Worm (Caenorhabditis elegans): ENCODE data around the gene marc-1.

marc-1 gene

DNA sequence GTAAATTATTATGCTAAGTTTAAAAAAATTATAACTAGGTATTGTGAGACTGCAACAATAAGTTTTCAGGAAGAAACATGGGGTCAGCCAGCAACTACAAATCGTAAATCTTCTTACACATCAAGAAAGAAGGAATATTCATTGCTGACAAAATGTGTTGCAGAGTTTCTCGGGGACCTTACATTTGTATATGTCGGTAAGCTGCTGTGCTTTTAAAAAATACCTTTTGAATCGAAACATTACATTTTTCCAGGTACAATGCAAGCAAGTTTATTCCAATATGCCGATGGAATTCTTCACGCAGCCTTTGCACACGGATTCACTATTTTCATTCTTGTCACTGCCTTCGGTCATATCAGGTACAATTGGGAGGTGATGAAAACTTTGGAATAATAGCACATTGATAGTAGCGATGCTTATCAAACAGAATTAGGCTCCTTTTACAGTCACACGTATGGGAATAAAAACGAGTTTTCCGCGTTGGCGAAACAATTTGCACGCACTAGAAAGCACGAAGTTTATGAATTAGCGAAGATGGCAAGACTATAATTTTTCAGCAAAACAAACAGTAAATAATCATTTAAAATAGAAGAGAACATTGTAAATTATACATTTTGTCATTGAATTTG, 1.3 kb upstream of the marc-1 start:
- TF ChIP-seq ceh-82 (tag; optimal IDR thresholded peaks at IDR 0.05): no peak
- TF ChIP-seq nhr-28 (tag; optimal IDR thresholded peaks at IDR 0.05): peak; percentile 32
- peak in 1 of 2 experiments; percentile 52 for TF ChIP-seq unc-62 (GFP tag; optimal IDR thresholded peaks at IDR 0.05 in 1 of 2)
- TF ChIP-seq unc-62 (tag; optimal IDR thresholded peaks at IDR 0.05): no peak
- no peak for TF ChIP-seq daf-16 (GFP tag; optimal IDR thresholded peaks at IDR 0.05)
- peak; percentile 36 for TF ChIP-seq daf-16 (tag; optimal IDR thresholded peaks at IDR 0.05)
- peak; percentile 53 for TF ChIP-seq dmd-6 (GFP tag; IDR thresholded peaks at IDR 0.05)
- TF ChIP-seq dmd-8 (GFP tag; IDR thresholded peaks at IDR 0.05): no peak
- TF ChIP-seq pqm-1 (tag; optimal IDR thresholded peaks at IDR 0.05): peak; percentile 72
- peak; percentile 38 for TF ChIP-seq hlh-11 (tag; optimal IDR thresholded peaks at IDR 0.05)
- no peak for TF ChIP-seq unc-130 (GFP tag; optimal IDR thresholded peaks at IDR 0.05)

DNA sequence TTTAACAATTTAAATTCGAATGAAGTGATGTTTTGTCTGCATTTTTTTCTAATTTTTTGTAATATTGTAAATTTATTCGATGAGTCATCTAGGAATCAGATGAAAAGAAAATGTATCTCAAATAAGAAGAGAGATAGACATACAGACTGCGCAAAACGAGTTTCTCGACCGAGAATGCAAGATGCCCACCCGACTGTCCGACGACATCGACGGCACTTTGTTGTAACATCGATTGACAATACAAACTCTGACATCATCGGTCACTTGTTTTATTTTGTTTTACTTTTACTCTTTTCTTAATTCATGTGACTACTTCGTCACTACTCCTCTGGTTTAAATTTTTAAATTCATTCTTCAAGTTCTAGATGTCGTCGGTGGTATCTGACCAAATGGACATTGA, 1.4 kb downstream of the marc-1 start, which contains the start of gene sta-2:
Gene sta-2 (plus strand): TSS at position 349 of the 400 bp plus-strand sequence.
- TF ChIP-seq F49E8.2 (tag; optimal IDR thresholded peaks at IDR 0.05; ENCODE audit: borderline replicate concordance) (no peak), nhr-10 (tag; optimal IDR thresholded peaks at IDR 0.05) (no peak), skn-1 (tag; optimal IDR thresholded peaks at IDR 0.05) (no peak), lin-39 (tag; optimal IDR thresholded peaks at IDR 0.05) (no peak), mxl-3 (GFP tag; optimal IDR thresholded peaks at IDR 0.05) (peak; percentile 5), zip-11 (GFP tag; IDR thresholded peaks at IDR 0.05) (no peak), nhr-28 (tag; optimal IDR thresholded peaks at IDR 0.05) (peak; percentile 50), aly-2 (tag; optimal IDR thresholded peaks at IDR 0.05) (no peak), ZK546.5 (tag; optimal IDR thresholded peaks at IDR 0.05) (no peak), lsy-2 (tag; optimal IDR thresholded peaks at IDR 0.05) (no peak), dmd-6 (GFP tag; IDR thresholded peaks at IDR 0.05) (no peak), pqm-1 (tag; optimal IDR thresholded peaks at IDR 0.05) (no peak), nhr-42 (GFP tag; IDR thresholded peaks at IDR 0.05) (no peak), R02D3.7 (tag; optimal IDR thresholded peaks at IDR 0.05) (no peak), unc-130 (GFP tag; optimal IDR thresholded peaks at IDR 0.05) (no peak), lin-15B (tag; optimal IDR thresholded peaks at IDR 0.05) (no peak), mdl-1 (tag; optimal IDR thresholded peaks at IDR 0.05) (peak in 1 of 2 experiments; percentile 26), Y105C5A.15 (GFP tag; IDR thresholded peaks at IDR 0.05) (no peak), spr-3 (GFP tag; optimal IDR thresholded peaks at IDR 0.05) (no peak), nhr-76 (tag; optimal IDR thresholded peaks at IDR 0.05) (no peak), unc-39 (tag; optimal IDR thresholded peaks at IDR 0.05) (no peak), T20F7.1 (GFP tag; optimal IDR thresholded peaks at IDR 0.05) (no peak), ztf-11 (tag; optimal IDR thresholded peaks at IDR 0.05) (no peak), ZK337.2 (GFP tag; IDR thresholded peaks at IDR 0.05) (no peak), aha-1 (tag) (no peak), nhr-237 (tag; optimal IDR thresholded peaks at IDR 0.05) (no peak), sdz-12 (GFP tag; optimal IDR thresholded peaks at IDR 0.05) (no peak), dmd-8 (GFP tag; IDR thresholded peaks at IDR 0.05) (no peak), madf-5 (GFP tag; IDR thresholded peaks at IDR 0.05) (no peak), rbr-2 (tag; optimal IDR thresholded peaks at IDR 0.05) (no peak), ceh-82 (tag; optimal IDR thresholded peaks at IDR 0.05) (no peak), daf-12 (tag; optimal IDR thresholded peaks at IDR 0.05) (no peak), pha-4 (GFP tag; IDR thresholded peaks at IDR 0.05) (no peak), pha-4 (tag; optimal IDR thresholded peaks at IDR 0.05) (no peak), nhr-25 (tag; optimal IDR thresholded peaks at IDR 0.05; ENCODE audit: borderline replicate concordance, insufficient read depth) (peak; percentile 31), zfp-3 (GFP tag; conservative IDR thresholded peaks at IDR 0.05) (no peak), nhr-6 (tag; optimal IDR thresholded peaks at IDR 0.05) (no peak), ceh-44 (GFP tag; IDR thresholded peaks at IDR 0.05) (no peak), hlh-30 (tag; optimal IDR thresholded peaks at IDR 0.05; ENCODE audit: insufficient read depth) (peak; percentile 57), F44E2.7 (GFP tag; IDR thresholded peaks at IDR 0.05) (no peak), nhr-77 (tag; optimal IDR thresholded peaks at IDR 0.05) (no peak), tra-1 (GFP tag; IDR thresholded peaks at IDR 0.05) (no peak), nhr-111 (GFP tag; optimal IDR thresholded peaks at IDR 0.05) (no peak), F10B5.3 (tag; optimal IDR thresholded peaks at IDR 0.05) (no peak), php-3 (GFP tag; IDR thresholded peaks at IDR 0.05) (no peak), unc-62 (GFP tag; optimal IDR thresholded peaks at IDR 0.05 in 1 of 2) (peak in 1 of 2 experiments; percentile 64), unc-62 (tag; optimal IDR thresholded peaks at IDR 0.05) (no peak)

Measured in whole organism, L4 larva.